Worm (Caenorhabditis elegans): Measurements from ENCODE around the gene aagr-4.

DNA sequence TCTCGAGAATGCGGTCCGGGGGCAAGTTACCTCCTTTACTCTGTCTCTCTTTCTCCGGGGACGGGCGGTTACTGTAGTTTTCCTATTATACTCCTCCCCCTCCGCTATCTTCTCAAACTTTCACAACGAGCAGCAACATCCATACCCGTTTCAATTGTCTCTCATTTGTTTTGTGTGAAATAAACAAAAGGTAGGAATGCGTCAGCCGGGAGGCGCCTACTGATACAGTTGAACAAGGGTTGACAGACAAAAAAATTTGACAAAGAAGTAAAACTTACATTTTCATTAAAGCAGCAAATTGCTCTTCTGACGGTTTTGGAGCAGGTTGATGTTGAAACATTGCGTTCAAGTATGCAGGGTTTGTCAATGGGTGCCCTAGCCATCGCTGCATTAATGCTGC, 44.6 kb downstream of the aagr-4 start:
- TF ChIP-seq elt-1 (tag; optimal IDR thresholded peaks at IDR 0.05; ENCODE audit: borderline replicate concordance, insufficient read depth): no peak
- no peak for TF ChIP-seq unc-39 (tag; optimal IDR thresholded peaks at IDR 0.05)
- TF ChIP-seq lin-13 (tag; optimal IDR thresholded peaks at IDR 0.05): no peak
- TF ChIP-seq mep-1 (tag; optimal IDR thresholded peaks at IDR 0.05): no peak
- no peak for TF ChIP-seq ces-1 (GFP tag; optimal IDR thresholded peaks at IDR 0.05)
- no peak for TF ChIP-seq M03D4.4 (tag; optimal IDR thresholded peaks at IDR 0.05)
- no peak for TF ChIP-seq lsy-2 (tag; optimal IDR thresholded peaks at IDR 0.05)
- TF ChIP-seq unc-62 (GFP tag; optimal IDR thresholded peaks at IDR 0.05): no peak
- TF ChIP-seq nhr-237 (tag; optimal IDR thresholded peaks at IDR 0.05): no peak
- no peak for TF ChIP-seq mls-2 (tag; optimal IDR thresholded peaks at IDR 0.05)
- no peak for TF ChIP-seq nhr-76 (tag; optimal IDR thresholded peaks at IDR 0.05)
- no peak for TF ChIP-seq lin-32 (GFP tag; optimal IDR thresholded peaks at IDR 0.05)
- no peak for TF ChIP-seq pha-4 (tag; optimal IDR thresholded peaks at IDR 0.05)
- TF ChIP-seq nhr-2 (tag; optimal IDR thresholded peaks at IDR 0.05): no peak
